Fruit fly (Drosophila melanogaster) whole organism, embryonic: Measurements from ENCODE around the gene ida.

Experiments
- Bdp1 ChIP-seq: fragments of 200-800 bp; sonication (Bioruptor generic); optimal IDR thresholded peaks from 3 replicates; lab custom pipeline; 2016; ENCODE audit warnings: missing biosample characterization, missing genetic modification characterization
- Blimp-1 ChIP-seq: fragments of 200-800 bp; sonication (Bioruptor generic); optimal IDR thresholded peaks from 3 replicates; lab custom pipeline; 2018; ENCODE audit warnings: missing biosample characterization, missing genetic modification characterization, mild to moderate bottlenecking, moderate library complexity, missing genetic modification reagents
- CG10543 ChIP-seq: fragments of 200-800 bp; sonication (Bioruptor generic); optimal IDR thresholded peaks from 3 replicates; lab custom pipeline; 2017; ENCODE audit warnings: missing biosample characterization, mild to moderate bottlenecking, missing genetic modification characterization, moderate library complexity
- CG14667 ChIP-seq: fragments of 200-800 bp; sonication (Bioruptor generic); IDR thresholded peaks from 2 replicates; pipeline ENCODE4 v1.3.6; 2022; ENCODE audit warnings: missing biosample characterization, missing genetic modification characterization
- CG17359 ChIP-seq: fragments of 200-800 bp; sonication (Bioruptor generic); optimal IDR thresholded peaks from 3 replicates; lab custom pipeline; 2018; ENCODE audit warnings: missing biosample characterization, mild to moderate bottlenecking, missing genetic modification characterization, moderate library complexity
- CG1792 ChIP-seq: fragments of 200-800 bp; sonication (Bioruptor generic); optimal IDR thresholded peaks from 2 replicates; lab custom pipeline; 2016; ENCODE audit warnings: missing biosample characterization, missing genetic modification characterization
- CG1832 ChIP-seq: fragments of 200-800 bp; sonication (Bioruptor generic); optimal IDR thresholded peaks from 2 replicates; lab custom pipeline; 2017; ENCODE audit warnings: missing biosample characterization, mild to moderate bottlenecking, missing genetic modification characterization, inconsistent platforms
- CG18476 ChIP-seq: fragments of 200-800 bp; sonication (Bioruptor generic); optimal IDR thresholded peaks from 2 replicates; lab custom pipeline; 2016; ENCODE audit warnings: missing biosample characterization, mild to moderate bottlenecking, missing genetic modification characterization
- CG2889 ChIP-seq: fragments of 200-800 bp; sonication (Bioruptor generic); IDR thresholded peaks from 3 replicates; pipeline ENCODE4 v1.3.6; 2022; ENCODE audit warnings: missing biosample characterization, missing genetic modification characterization
- CG30403 ChIP-seq: fragments of 200-800 bp; sonication (Bioruptor generic); optimal IDR thresholded peaks from 3 replicates; lab custom pipeline; 2016; ENCODE audit warnings: missing biosample characterization, missing genetic modification characterization
- CG3065 ChIP-seq: fragments of 200-800 bp; sonication (Bioruptor generic); optimal IDR thresholded peaks from 2 replicates; lab custom pipeline; 2016; ENCODE audit warnings: missing biosample characterization, missing genetic modification characterization
- CG31365 ChIP-seq: fragments of 200-800 bp; sonication (Bioruptor generic); optimal IDR thresholded peaks from 2 replicates; lab custom pipeline; 2018; ENCODE audit warnings: missing biosample characterization, mild to moderate bottlenecking, missing genetic modification characterization
- CG32772 ChIP-seq: fragments of 200-800 bp; sonication (Bioruptor generic); IDR thresholded peaks from 2 replicates; pipeline ENCODE4 v1.3.6; 2022; ENCODE audit warnings: missing biosample characterization, missing genetic modification characterization
- CG33213 ChIP-seq: fragments of 200-800 bp; sonication (Bioruptor generic); optimal IDR thresholded peaks from 3 replicates; lab custom pipeline; 2016; ENCODE audit warnings: missing biosample characterization, missing genetic modification characterization
- CG6272 ChIP-seq: fragments of 200-800 bp; sonication (Bioruptor generic); IDR thresholded peaks from 2 replicates; pipeline ENCODE4 v1.3.6; 2022; ENCODE audit warnings: missing biosample characterization, missing genetic modification characterization
- CG6689 ChIP-seq: fragments of 200-800 bp; sonication (Bioruptor generic); IDR thresholded peaks from 2 replicates; pipeline ENCODE4 v1.3.6; 2022; ENCODE audit warnings: missing biosample characterization, missing genetic modification characterization
- CG7745 ChIP-seq: fragments of 200-800 bp; sonication (Bioruptor generic); optimal IDR thresholded peaks from 2 replicates; lab custom pipeline; 2018; ENCODE audit warnings: missing biosample characterization, mild to moderate bottlenecking, missing genetic modification characterization, moderate library complexity
- CG7786 ChIP-seq: fragments of 200-800 bp; sonication (Bioruptor generic); optimal IDR thresholded peaks from 2 replicates; lab custom pipeline; 2016; ENCODE audit warnings: missing biosample characterization, missing genetic modification characterization
- CG7839 ChIP-seq: fragments of 200-800 bp; sonication (Bioruptor generic); optimal IDR thresholded peaks from 3 replicates; lab custom pipeline; 2018; ENCODE audit warnings: missing biosample characterization, mild to moderate bottlenecking, missing genetic modification characterization, moderate library complexity
- CG8281 ChIP-seq: fragments of 200-800 bp; sonication (Bioruptor generic); optimal IDR thresholded peaks from 2 replicates; lab custom pipeline; 2018; ENCODE audit warnings: missing biosample characterization, mild to moderate bottlenecking, missing genetic modification characterization, moderate library complexity
- CG8478 ChIP-seq: fragments of >200 bp; optimal IDR thresholded peaks from 2 replicates; lab custom pipeline; 2018
- CG8765 ChIP-seq: fragments of 200-800 bp; sonication (Bioruptor generic); IDR thresholded peaks from 2 replicates; pipeline ENCODE4 v1.3.6; 2022; ENCODE audit warnings: missing biosample characterization, missing genetic modification characterization
- D19B ChIP-seq: fragments of 200-800 bp; sonication (Bioruptor generic); optimal IDR thresholded peaks from 2 replicates; lab custom pipeline; 2017; ENCODE audit warnings: missing biosample characterization, mild to moderate bottlenecking, missing genetic modification characterization
- H15 ChIP-seq: fragments of 200-800 bp; sonication (Bioruptor generic); IDR thresholded peaks from 3 replicates; pipeline ENCODE4 v1.3.6; 2022; ENCODE audit warnings: missing biosample characterization, missing genetic modification characterization
- HLH54F ChIP-seq: fragments of 200-800 bp; sonication (Bioruptor generic); optimal IDR thresholded peaks from 3 replicates; lab custom pipeline; 2016; ENCODE audit warnings: missing biosample characterization, missing genetic modification characterization
- Hmr ChIP-seq: fragments of 200-800 bp; sonication (Bioruptor generic); optimal IDR thresholded peaks from 3 replicates; lab custom pipeline; 2017; ENCODE audit warnings: mild to moderate bottlenecking, missing biosample characterization, missing genetic modification reagents, missing genetic modification characterization
- Mes4 ChIP-seq: fragments of 200-800 bp; sonication (Bioruptor generic); optimal IDR thresholded peaks from 2 replicates; lab custom pipeline; 2016; ENCODE audit warnings: missing biosample characterization, missing genetic modification characterization
- Nf-YA ChIP-seq: fragments of 200-800 bp; sonication (Bioruptor generic); IDR thresholded peaks from 2 replicates; pipeline ENCODE4 v1.3.6; 2022; ENCODE audit warnings: missing biosample characterization, missing genetic modification characterization
- Optix ChIP-seq: fragments of 200-800 bp; sonication (Bioruptor generic); IDR thresholded peaks from 3 replicates; pipeline ENCODE4 v1.3.6; 2022; ENCODE audit warnings: missing biosample characterization, missing genetic modification characterization
- Pdp1 ChIP-seq, 2 experiments: fragments of 200-800 bp; sonication (Bioruptor generic); optimal IDR thresholded peaks; 3 replicates each; lab custom pipeline; 2016; ENCODE audit warnings: missing biosample characterization in 2 of 2, missing genetic modification characterization in 2 of 2, mild to moderate bottlenecking in 1 of 2, moderate library complexity in 1 of 2
- Scr ChIP-seq: fragments of 200-800 bp; sonication (Bioruptor generic); IDR thresholded peaks from 2 replicates; pipeline ENCODE4 v1.3.6; 2022; ENCODE audit warnings: missing biosample characterization, missing genetic modification characterization; ENCODE audit not compliant: partially characterized antibody
- Sox100B ChIP-seq: fragments of 200-800 bp; sonication (Bioruptor generic); optimal IDR thresholded peaks from 3 replicates; lab custom pipeline; 2018; ENCODE audit warnings: missing biosample characterization, mild to moderate bottlenecking, missing genetic modification characterization
- ara ChIP-seq: fragments of 200-800 bp; sonication (Bioruptor generic); IDR thresholded peaks from 2 replicates; pipeline ENCODE4 v1.3.6; 2022; ENCODE audit warnings: missing biosample characterization, missing genetic modification characterization
- az2 ChIP-seq: fragments of 200-800 bp; sonication (Bioruptor generic); optimal IDR thresholded peaks from 3 replicates; lab custom pipeline; 2016; ENCODE audit warnings: missing biosample characterization, missing genetic modification characterization
- bcd ChIP-seq: fragments of 200-800 bp; sonication (Bioruptor generic); optimal IDR thresholded peaks from 2 replicates; lab custom pipeline; 2017; ENCODE audit warnings: missing biosample characterization, mild to moderate bottlenecking, missing genetic modification characterization
- cas ChIP-seq: fragments of 200-800 bp; sonication (Bioruptor generic); IDR thresholded peaks from 2 replicates; pipeline ENCODE4 v1.3.6; 2022; ENCODE audit warnings: missing biosample characterization, missing genetic modification characterization
- caup ChIP-seq: fragments of 200-800 bp; sonication (Bioruptor generic); optimal IDR thresholded peaks from 3 replicates; lab custom pipeline; 2017; ENCODE audit warnings: missing biosample characterization, mild to moderate bottlenecking, missing genetic modification characterization, moderate library complexity; ENCODE audit not compliant: severe bottlenecking
- fu2 ChIP-seq: fragments of 200-800 bp; sonication (Bioruptor generic); optimal IDR thresholded peaks from 2 replicates; lab custom pipeline; 2016; ENCODE audit warnings: missing biosample characterization, missing genetic modification characterization
- gcm ChIP-seq: fragments of 200-800 bp; sonication (Bioruptor generic); optimal IDR thresholded peaks from 2 replicates; lab custom pipeline; 2019; ENCODE audit warnings: missing biosample characterization, mild to moderate bottlenecking, missing genetic modification characterization, moderate library complexity
- gem ChIP-seq: fragments of 200-800 bp; sonication (Bioruptor generic); optimal IDR thresholded peaks from 2 replicates; lab custom pipeline; 2019; ENCODE audit warnings: missing biosample characterization, mild to moderate bottlenecking, missing genetic modification characterization, moderate library complexity
- grn ChIP-seq: fragments of 200-800 bp; sonication (Bioruptor generic); optimal IDR thresholded peaks from 3 replicates; lab custom pipeline; 2017; ENCODE audit warnings: missing biosample characterization, missing genetic modification characterization
- hb ChIP-seq: fragments of 200-800 bp; sonication (Bioruptor generic); IDR thresholded peaks from 3 replicates; pipeline ENCODE4 v1.3.6; 2022; ENCODE audit warnings: missing biosample characterization, missing genetic modification characterization; ENCODE audit not compliant: partially characterized antibody
- kah ChIP-seq: fragments of 200-800 bp; sonication (Bioruptor generic); optimal IDR thresholded peaks from 2 replicates; lab custom pipeline; 2018; ENCODE audit warnings: missing biosample characterization, mild to moderate bottlenecking, missing genetic modification characterization
- pan ChIP-seq, 4 experiments: fragments of >200 bp in 3 of 4; fragments of 200-800 bp in 1 of 4; sonication (Bioruptor generic) in 1 of 4; optimal IDR thresholded peaks in 3 of 4; IDR thresholded peaks in 1 of 4; 2 replicates each; pipeline versions ENCODE4 v1.3.6 to Lab custom; 2017 to 2022; ENCODE audit warnings: missing biosample characterization in 2 of 4, missing genetic modification characterization in 2 of 4, mixed read lengths in 1 of 4
- pum ChIP-seq: fragments of 200-800 bp; sonication (Bioruptor generic); optimal IDR thresholded peaks from 2 replicates; lab custom pipeline; 2016; ENCODE audit warnings: missing biosample characterization, missing genetic modification characterization
- ranshi ChIP-seq: fragments of 200-800 bp; sonication (Bioruptor generic); IDR thresholded peaks from 2 replicates; pipeline ENCODE4 v1.3.6; 2022; ENCODE audit warnings: missing biosample characterization, missing genetic modification characterization
- sens ChIP-seq: fragments of 200-800 bp; sonication (Bioruptor generic); peaks from one replicate; lab custom pipeline; 2016; ENCODE audit warnings: missing biosample characterization, missing genetic modification characterization
- slbo ChIP-seq: fragments of 200-800 bp; sonication (Bioruptor generic); IDR thresholded peaks from 2 replicates; pipeline ENCODE4 v1.3.6; 2022; ENCODE audit warnings: missing biosample characterization, missing genetic modification characterization
- sob ChIP-seq: fragments of 200-800 bp; sonication (Bioruptor generic); IDR thresholded peaks from 2 replicates; pipeline ENCODE4 v1.3.6; 2022; ENCODE audit warnings: missing biosample characterization, missing genetic modification characterization
- wdn ChIP-seq: fragments of 200-800 bp; sonication (Bioruptor generic); IDR thresholded peaks from 2 replicates; pipeline ENCODE4 v1.3.6; 2022; ENCODE audit warnings: missing biosample characterization, missing genetic modification characterization

Gene ida

dm6 chr3L:3952468-3952867 is 47.3 kb downstream of the ida start, which contains the start of gene CG14984 (continued):
- TF ChIP-seq CG8478 (lab: Kevin White, UChicago) = no peak
- peak; percentile 20 for TF ChIP-seq Hmr (GFP tag; lab: Kevin White, UChicago)
- TF ChIP-seq CG1792 (GFP tag; lab: Kevin White, UChicago) = peak; percentile 23
- TF ChIP-seq Bdp1 (GFP tag; lab: Kevin White, UChicago) = no peak
- peak; percentile 27 for TF ChIP-seq CG30403
- peak; percentile 19 for TF ChIP-seq HLH54F (GFP tag; lab: Kevin White, UChicago)
- no peak for TF ChIP-seq grn (GFP tag; lab: Kevin White, UChicago)
- TF ChIP-seq CG8281 (tag; lab: Kevin White, UChicago) = no peak
- TF ChIP-seq Optix (GFP tag; lab: Robert Waterston, UW) = no peak
- TF ChIP-seq az2 (GFP tag; lab: Kevin White, UChicago) = no peak
- peak; percentile 57 for TF ChIP-seq caup (GFP tag; lab: Kevin White, UChicago)
- TF ChIP-seq cas (GFP tag; lab: Robert Waterston, UW) = 0 out of 2 replicates have a peak, but pooled peaks have one; percentile 27
- TF ChIP-seq Scr = no peak
- peak; percentile 23 for TF ChIP-seq CG7786
- TF ChIP-seq ara = no peak
- TF ChIP-seq CG3065 (GFP tag; lab: Kevin White, UChicago) = no peak
- 0 out of 2 replicates have a peak, but pooled peaks have one; percentile 16 for TF ChIP-seq CG8765
- TF ChIP-seq sens = no peak
- TF ChIP-seq kah (GFP tag; lab: Kevin White, UChicago) = no peak
- TF ChIP-seq CG7745 = no peak
- TF ChIP-seq CG33213 (GFP tag; lab: Kevin White, UChicago) = peak; percentile 27
- TF ChIP-seq wdn (GFP tag; lab: Robert Waterston, UW) = peak; percentile 56; the same call in 1 of the 2 replicates
- peak; percentile 21 for TF ChIP-seq Blimp-1 (GFP tag; lab: Kevin White, UChicago)
- TF ChIP-seq ranshi (GFP tag; lab: Robert Waterston, UW) = peak; percentile 55; the same call in 1 of the 2 replicates
- no peak for TF ChIP-seq pum
- no peak for TF ChIP-seq Nf-YA (GFP tag; lab: Robert Waterston, UW)
- 0 out of 2 replicates have a peak, but pooled peaks have one; percentile 13 for TF ChIP-seq CG6272 (GFP tag; lab: Robert Waterston, UW)
- TF ChIP-seq sob (GFP tag; lab: Robert Waterston, UW) = peak; percentile 72
- peak; percentile 29 for TF ChIP-seq CG17359 (tag; lab: Kevin White, UChicago)
- TF ChIP-seq gcm = no peak
- TF ChIP-seq gem = peak; percentile 38
- no peak for TF ChIP-seq hb (GFP tag; lab: Robert Waterston, UW)
- TF ChIP-seq Mes4 (GFP tag; lab: Kevin White, UChicago) = no peak
- TF ChIP-seq Pdp1 (GFP tag; optimal IDR thresholded peaks at IDR 0.05; lab: Kevin White, UChicago) = peak in 1 of 2 experiments; percentile 16
- TF ChIP-seq CG2889 = peak; percentile 28; the same call in 1 of the 3 replicates
- TF ChIP-seq slbo (GFP tag; lab: Robert Waterston, UW) = peak; percentile 77
- peak; percentile 30 for TF ChIP-seq fu2 (GFP tag; lab: Kevin White, UChicago)
- TF ChIP-seq CG7839 (tag; lab: Kevin White, UChicago) = peak; percentile 31
- TF ChIP-seq CG10543 (GFP tag; lab: Kevin White, UChicago) = no peak
- TF ChIP-seq Sox100B (GFP tag; lab: Kevin White, UChicago) = no peak
- peak; percentile 51 for TF ChIP-seq CG6689 (GFP tag; lab: Robert Waterston, UW)
- no peak for TF ChIP-seq CG1832 (GFP tag; lab: Kevin White, UChicago)
- TF ChIP-seq CG18476 = peak; percentile 29
- TF ChIP-seq pan (optimal IDR thresholded peaks at IDR 0.05; lab: Kevin White, UChicago) = no peak
- peak in 1 of 2 experiments; percentile 20 for TF ChIP-seq pan (GFP tag; optimal IDR thresholded peaks at IDR 0.05 in 1 of 2, IDR thresholded peaks at IDR 0.05 in 1 of 2)
- no peak for TF ChIP-seq CG31365 (tag; lab: Kevin White, UChicago)
- TF ChIP-seq H15 (GFP tag; lab: Robert Waterston, UW) = no peak
- peak; percentile 46; the same call in 1 of the 2 replicates for TF ChIP-seq CG32772 (GFP tag; lab: Robert Waterston, UW)
- TF ChIP-seq D19B (GFP tag; lab: Kevin White, UChicago) = peak; percentile 50
- TF ChIP-seq CG14667 (GFP tag; lab: Robert Waterston, UW) = peak; percentile 35; the same call in 1 of the 2 replicates
- TF ChIP-seq bcd (GFP tag; lab: Kevin White, UChicago) = peak; percentile 62
